Fruit fly (Drosophila melanogaster) whole organism: ENCODE measurements around the gene CG12502.
A peak's percentile ranks its signal among the peaks of the same experiment; 100 is the strongest.

Experiments used
- CG8478 ChIP-seq: fragments of >200 bp; optimal IDR thresholded peaks from 2 replicates; lab custom pipeline; 2018; ENCODE audit warnings: inconsistent platforms
- Dll ChIP-seq: fragments of >200 bp; optimal IDR thresholded peaks from 2 replicates; lab custom pipeline; 2017
- EcR ChIP-seq, 2 experiments: fragments of >200 bp; optimal IDR thresholded peaks; 2 replicates each; lab custom pipeline; 2017; ENCODE audit warnings: missing biosample characterization in 2 of 2, missing genetic modification characterization in 2 of 2, missing genetic modification reagents in 2 of 2
- pan ChIP-seq: fragments of >200 bp; optimal IDR thresholded peaks from 2 replicates; lab custom pipeline; 2017
- psq ChIP-seq: fragments of >200 bp; optimal IDR thresholded peaks from 2 replicates; lab custom pipeline; 2017
- usp ChIP-seq: fragments of >200 bp; optimal IDR thresholded peaks from 2 replicates; lab custom pipeline; 2017; ENCODE audit warnings: missing biosample characterization, missing genetic modification characterization, mixed read lengths

CG12502 gene

DNA sequence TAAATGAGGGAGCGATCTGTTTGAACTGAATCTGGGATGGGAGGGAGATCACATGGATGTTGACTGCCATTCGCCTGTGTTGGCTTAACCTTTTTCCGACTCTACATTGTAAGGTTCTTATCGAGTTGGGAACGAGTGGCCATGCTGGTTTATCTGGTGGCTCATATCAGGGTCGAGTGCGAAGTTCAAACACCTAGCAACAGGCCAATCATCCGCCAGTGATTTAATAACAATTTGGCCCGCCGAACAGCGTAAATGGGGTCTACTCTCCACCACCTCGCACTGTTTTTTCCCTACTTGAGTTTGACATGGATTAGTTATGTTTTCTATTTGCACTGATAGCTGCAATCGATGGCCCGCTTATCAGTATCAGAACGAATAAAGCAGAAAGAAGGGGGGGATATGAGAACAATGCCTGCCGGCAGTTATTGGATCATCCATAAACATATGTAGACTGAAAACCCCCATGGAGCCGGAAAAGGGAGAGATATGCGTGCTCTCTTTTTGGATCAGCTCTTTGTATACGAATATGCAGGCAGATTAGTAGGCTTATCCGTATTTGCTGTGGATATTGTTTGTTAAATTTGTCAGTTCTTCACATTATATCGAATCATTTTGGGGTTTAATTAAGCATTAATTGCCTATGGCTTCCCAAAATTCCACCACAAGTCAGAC, 22.4 kb downstream of the CG12502 start:
- TF ChIP-seq usp (GFP tag; lab: Kevin White, UChicago) (no peak), Dll (lab: Kevin White, UChicago) (no peak), EcR (GFP tag; optimal IDR thresholded peaks at IDR 0.05; lab: Kevin White, UChicago) (no peak), CG8478 (lab: Kevin White, UChicago) (no peak), pan (no peak), psq (lab: Kevin White, UChicago) (no peak)

DNA sequence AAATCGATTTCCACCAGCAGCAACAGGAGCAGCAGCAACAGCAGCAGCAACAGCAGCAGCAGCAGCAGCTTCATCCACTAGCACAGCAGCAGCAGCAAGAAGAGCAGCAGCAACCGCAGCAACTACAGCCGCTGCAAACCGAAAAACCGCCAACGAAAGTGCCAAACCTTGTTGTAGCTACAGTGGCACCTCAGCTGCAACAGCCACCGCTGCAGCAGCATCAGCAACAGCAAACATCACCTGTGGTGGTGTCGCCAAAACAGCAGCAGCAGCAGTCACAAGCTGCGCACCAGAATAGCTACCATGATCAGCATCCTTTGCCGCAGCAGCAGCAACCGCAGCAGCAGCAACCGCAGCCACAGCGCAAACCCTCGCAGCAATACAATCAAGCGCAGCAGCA, 23.2 kb downstream of the CG12502 start:
- TF ChIP-seq EcR (GFP tag; optimal IDR thresholded peaks at IDR 0.05; lab: Kevin White, UChicago) (no peak), pan (no peak), CG8478 (lab: Kevin White, UChicago) (no peak), Dll (lab: Kevin White, UChicago) (no peak), psq (lab: Kevin White, UChicago) (no peak), usp (GFP tag; lab: Kevin White, UChicago) (no peak)

dm6 chr3L:895314-895980, 30.3 kb downstream of the CG12502 start, which contains the start of gene CG34056:
Gene CG34056 (plus strand): TSS chr3L:895951.
- no peak for TF ChIP-seq psq (lab: Kevin White, UChicago)
- TF ChIP-seq usp (GFP tag; lab: Kevin White, UChicago): no peak
- peak; percentile 79 for TF ChIP-seq Dll (lab: Kevin White, UChicago)
- no peak for TF ChIP-seq pan
- TF ChIP-seq CG8478 (lab: Kevin White, UChicago): no peak

DNA sequence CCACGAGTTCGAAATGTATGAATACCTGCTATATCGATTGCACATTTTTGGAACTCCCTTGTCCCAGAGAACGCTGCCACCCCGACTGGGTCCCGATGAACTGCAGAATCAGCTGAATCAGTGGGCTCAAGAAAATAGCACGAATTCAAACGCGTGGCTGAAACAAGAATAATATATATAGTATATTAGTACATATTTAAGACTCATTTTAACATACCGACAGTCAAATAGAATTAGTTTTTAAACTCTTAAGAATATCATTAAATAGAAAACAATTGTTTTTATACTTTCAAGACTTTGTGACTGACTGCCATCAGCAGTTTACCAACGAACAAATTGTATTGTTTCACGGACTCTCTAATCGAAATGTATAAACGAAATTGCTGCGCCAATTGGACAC, 31.9 kb downstream of the CG12502 start, which contains the start of gene CG34057:
TSS of gene CG34057 (plus strand) at position 301 of the 400 bp plus-strand sequence.
- no peak for TF ChIP-seq pan
- no peak for TF ChIP-seq EcR (GFP tag; optimal IDR thresholded peaks at IDR 0.05; lab: Kevin White, UChicago)
- TF ChIP-seq CG8478 (lab: Kevin White, UChicago): no peak
- no peak for TF ChIP-seq psq (lab: Kevin White, UChicago)
- TF ChIP-seq usp (GFP tag; lab: Kevin White, UChicago): no peak
- no peak for TF ChIP-seq Dll (lab: Kevin White, UChicago)

DNA sequence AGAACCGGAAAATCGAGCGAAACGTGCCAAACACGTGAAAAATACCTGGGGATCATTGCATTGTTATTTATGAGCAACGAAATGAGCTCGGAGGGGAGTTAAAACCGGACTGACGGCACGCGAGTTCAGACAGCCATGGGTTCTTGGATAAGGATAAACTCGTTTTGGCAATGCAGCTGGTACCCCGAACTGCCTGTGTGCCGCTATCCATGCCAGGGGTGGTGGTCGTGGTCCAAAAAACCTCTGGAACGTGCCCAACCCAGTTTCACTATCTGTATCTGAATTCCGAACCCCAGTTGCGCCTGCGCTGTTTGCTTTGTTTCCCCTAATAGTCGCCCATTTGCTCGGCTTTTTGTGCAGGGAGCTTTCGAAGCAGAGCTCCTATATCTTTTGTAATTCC, 34.1 kb downstream of the CG12502 start:
- TF ChIP-seq usp (GFP tag; lab: Kevin White, UChicago) (no peak), pan (no peak), Dll (lab: Kevin White, UChicago) (no peak), CG8478 (lab: Kevin White, UChicago) (no peak), psq (lab: Kevin White, UChicago) (no peak), EcR (GFP tag; optimal IDR thresholded peaks at IDR 0.05; lab: Kevin White, UChicago) (no peak)

dm6 chr3L:900466-901249, 35.5 kb downstream of the CG12502 start:
- TF ChIP-seq psq (lab: Kevin White, UChicago) (no peak), pan (no peak), EcR (GFP tag; optimal IDR thresholded peaks at IDR 0.05; lab: Kevin White, UChicago) (no peak), usp (GFP tag; lab: Kevin White, UChicago) (no peak), CG8478 (lab: Kevin White, UChicago) (no peak), Dll (lab: Kevin White, UChicago) (no peak)

DNA sequence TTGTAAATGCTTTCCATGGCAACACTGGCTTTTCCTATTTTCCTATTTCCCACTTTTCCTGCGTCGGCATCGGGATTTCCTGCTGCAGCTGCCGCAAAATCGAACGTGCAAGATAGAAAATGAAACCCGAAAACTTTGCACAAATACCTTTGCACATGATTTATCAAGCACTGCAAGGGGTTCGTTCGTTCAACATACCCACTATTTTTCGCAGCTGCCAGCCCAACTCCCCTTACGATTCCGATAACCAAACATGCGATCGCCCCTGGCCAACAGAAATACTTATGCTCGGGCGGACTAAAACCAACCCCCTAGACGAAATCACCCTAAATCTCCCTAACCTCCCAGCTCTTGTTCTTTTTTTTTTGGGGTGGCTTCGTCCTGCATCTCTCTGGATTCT, 36.2 kb downstream of the CG12502 start:
- TF ChIP-seq EcR (GFP tag; optimal IDR thresholded peaks at IDR 0.05; lab: Kevin White, UChicago) (no peak), pan (no peak), Dll (lab: Kevin White, UChicago) (no peak), psq (lab: Kevin White, UChicago) (no peak), usp (GFP tag; lab: Kevin White, UChicago) (no peak), CG8478 (lab: Kevin White, UChicago) (no peak)

DNA sequence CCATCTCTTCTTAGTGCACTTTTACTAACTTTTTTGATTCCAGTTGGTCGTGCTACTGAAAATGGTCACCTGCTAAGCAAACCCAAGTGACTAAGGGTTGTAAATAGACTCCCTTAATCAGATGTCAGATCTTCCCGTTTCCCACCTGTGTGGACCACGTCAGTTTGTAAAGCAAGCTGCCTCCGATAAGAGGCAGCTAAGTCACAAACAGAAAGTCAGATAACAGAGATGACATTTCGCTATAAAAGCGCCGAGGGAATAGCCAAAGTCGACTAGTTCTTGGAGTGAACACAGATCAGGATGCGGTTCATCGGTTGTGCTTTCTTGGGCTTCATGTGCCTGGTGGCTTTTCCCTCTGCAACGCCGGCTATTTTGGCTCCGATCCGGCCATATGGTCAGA, 37.4 kb downstream of the CG12502 start, which contains the start of gene mat:
TSS of gene mat (plus strand) at position 301 of the 400 bp plus-strand sequence.
- no peak for TF ChIP-seq usp (GFP tag; lab: Kevin White, UChicago)
- TF ChIP-seq EcR (GFP tag; optimal IDR thresholded peaks at IDR 0.05; lab: Kevin White, UChicago): no peak
- TF ChIP-seq pan: no peak
- TF ChIP-seq Dll (lab: Kevin White, UChicago): no peak
- TF ChIP-seq psq (lab: Kevin White, UChicago): no peak
- TF ChIP-seq CG8478 (lab: Kevin White, UChicago): no peak

- no peak for TF ChIP-seq pan
- no peak for TF ChIP-seq Dll (lab: Kevin White, UChicago)
- no peak for TF ChIP-seq CG8478 (lab: Kevin White, UChicago)
- TF ChIP-seq usp (GFP tag; lab: Kevin White, UChicago): no peak
- TF ChIP-seq EcR (GFP tag; optimal IDR thresholded peaks at IDR 0.05; lab: Kevin White, UChicago): no peak
- no peak for TF ChIP-seq psq (lab: Kevin White, UChicago)
These were observed 38.7 kb downstream of the CG12502 start for dm6 chr3L:903900-904299.

dm6 chr3L:904364-904763, 39.2 kb downstream of the CG12502 start:
- TF ChIP-seq pan (no peak), usp (GFP tag; lab: Kevin White, UChicago) (no peak), psq (lab: Kevin White, UChicago) (no peak), CG8478 (lab: Kevin White, UChicago) (no peak), Dll (lab: Kevin White, UChicago) (no peak), EcR (GFP tag; optimal IDR thresholded peaks at IDR 0.05; lab: Kevin White, UChicago) (no peak)
